Fruit fly (Drosophila melanogaster) whole organism, embryonic: ENCODE data around the gene RpS17.

ENCODE experiments used
- Aef1 ChIP-seq: fragments of 200-800 bp; sonication (Bioruptor generic); IDR thresholded peaks from 3 replicates; pipeline ENCODE4 v1.3.6; 2022; ENCODE audit warnings: missing biosample characterization, missing genetic modification characterization
- CG11247 ChIP-seq: fragments of 200-800 bp; sonication (Bioruptor generic); IDR thresholded peaks from 2 replicates; pipeline ENCODE4 v1.3.6; 2022; ENCODE audit warnings: missing biosample characterization, missing genetic modification characterization
- CG11695 ChIP-seq: fragments of 200-800 bp; sonication (Bioruptor generic); IDR thresholded peaks from 3 replicates; pipeline ENCODE4 v1.3.6; 2022; ENCODE audit warnings: missing biosample characterization, missing genetic modification characterization
- CG12299 ChIP-seq: fragments of 200-800 bp; sonication (Bioruptor generic); optimal IDR thresholded peaks from 2 replicates; lab custom pipeline; 2018; ENCODE audit warnings: missing biosample characterization, mild to moderate bottlenecking, missing genetic modification characterization
- CG1233 ChIP-seq: fragments of 200-800 bp; sonication (Bioruptor generic); optimal IDR thresholded peaks from 4 replicates; lab custom pipeline; 2018; ENCODE audit warnings: missing biosample characterization, mild to moderate bottlenecking, missing genetic modification characterization
- CG13894 ChIP-seq: fragments of 200-800 bp; sonication (Bioruptor generic); optimal IDR thresholded peaks from 3 replicates; lab custom pipeline; 2018; ENCODE audit warnings: missing biosample characterization, mild to moderate bottlenecking, missing genetic modification characterization, moderate library complexity
- CG14965 ChIP-seq: fragments of 200-800 bp; sonication (Bioruptor generic); optimal IDR thresholded peaks from 2 replicates; lab custom pipeline; 2016; ENCODE audit warnings: missing biosample characterization, missing genetic modification characterization, borderline replicate concordance
- CG1602 ChIP-seq: fragments of 200-800 bp; sonication (Bioruptor generic); optimal IDR thresholded peaks from 3 replicates; lab custom pipeline; 2016; ENCODE audit warnings: missing biosample characterization, missing genetic modification characterization
- CG16815 ChIP-seq: fragments of 200-800 bp; sonication (Bioruptor generic); optimal IDR thresholded peaks from 3 replicates; lab custom pipeline; 2017; ENCODE audit warnings: missing biosample characterization, mild to moderate bottlenecking, missing genetic modification characterization
- CG17912 ChIP-seq: fragments of 200-800 bp; sonication (Bioruptor generic); optimal IDR thresholded peaks from 2 replicates; lab custom pipeline; 2018; ENCODE audit warnings: missing biosample characterization, mild to moderate bottlenecking, missing genetic modification characterization
- CG31365 ChIP-seq: fragments of 200-800 bp; sonication (Bioruptor generic); optimal IDR thresholded peaks from 2 replicates; lab custom pipeline; 2018; ENCODE audit warnings: missing biosample characterization, mild to moderate bottlenecking, missing genetic modification characterization
- CG32532 ChIP-seq: fragments of 200-800 bp; sonication (Bioruptor generic); IDR thresholded peaks from 2 replicates; pipeline ENCODE4 v1.3.6; 2022; ENCODE audit warnings: missing biosample characterization, missing genetic modification characterization
- CG33557 ChIP-seq: fragments of 200-800 bp; sonication (Bioruptor generic); optimal IDR thresholded peaks from 2 replicates; lab custom pipeline; 2019; ENCODE audit warnings: missing biosample characterization, mild to moderate bottlenecking, missing genetic modification characterization, moderate library complexity
- CG3847 ChIP-seq: fragments of 200-800 bp; sonication (Bioruptor generic); IDR thresholded peaks from 2 replicates; pipeline ENCODE4 v1.3.6; 2022; ENCODE audit warnings: missing biosample characterization, missing genetic modification characterization
- CG6254 ChIP-seq: fragments of 200-800 bp; sonication (Bioruptor generic); optimal IDR thresholded peaks from 3 replicates; lab custom pipeline; 2017; ENCODE audit warnings: mild to moderate bottlenecking, missing biosample characterization, missing genetic modification reagents, missing genetic modification characterization
- CG6791 ChIP-seq: fragments of 200-800 bp; sonication (Bioruptor generic); IDR thresholded peaks from 3 replicates; pipeline ENCODE4 v1.3.6; 2022; ENCODE audit warnings: missing biosample characterization, missing genetic modification characterization; ENCODE audit not compliant: partially characterized antibody
- CG6854 ChIP-seq: fragments of 200-800 bp; sonication (Bioruptor generic); optimal IDR thresholded peaks from 3 replicates; lab custom pipeline; 2017; ENCODE audit warnings: missing biosample characterization, mild to moderate bottlenecking, missing genetic modification characterization
- Dek ChIP-seq: fragments of 200-800 bp; sonication (Bioruptor generic); optimal IDR thresholded peaks from 3 replicates; lab custom pipeline; 2019; ENCODE audit warnings: missing biosample characterization, mild to moderate bottlenecking, missing genetic modification characterization, moderate library complexity
- Dfd ChIP-seq, 2 experiments: fragments of >200 bp; optimal IDR thresholded peaks; 2 replicates each; lab custom pipeline; 2017; ENCODE audit warnings: missing biosample characterization in 2 of 2, missing genetic modification characterization in 2 of 2
- E2f1 ChIP-seq: fragments of 200-800 bp; sonication (Bioruptor generic); IDR thresholded peaks from 2 replicates; pipeline ENCODE4 v1.3.6; 2022; ENCODE audit warnings: missing biosample characterization, missing genetic modification characterization
- Gug ChIP-seq: fragments of 200-800 bp; sonication (Bioruptor generic); IDR thresholded peaks from 4 replicates; pipeline ENCODE4 v1.3.6; 2022; ENCODE audit warnings: missing biosample characterization, missing genetic modification characterization
- HLH4C ChIP-seq: fragments of 200-800 bp; sonication (Bioruptor generic); IDR thresholded peaks from 3 replicates; pipeline ENCODE4 v1.3.6; 2022; ENCODE audit warnings: missing biosample characterization, missing genetic modification characterization; ENCODE audit not compliant: partially characterized antibody
- Hr39 ChIP-seq: fragments of >200 bp; optimal IDR thresholded peaks from 2 replicates; lab custom pipeline; 2017
- Lhr ChIP-seq: fragments of 200-800 bp; sonication (Bioruptor generic); optimal IDR thresholded peaks from 3 replicates; lab custom pipeline; 2017; ENCODE audit warnings: mild to moderate bottlenecking, missing biosample characterization, missing genetic modification reagents, missing genetic modification characterization
- MTF-1 ChIP-seq: fragments of 200-800 bp; sonication (Bioruptor generic); optimal IDR thresholded peaks from 2 replicates; lab custom pipeline; 2018; ENCODE audit warnings: missing biosample characterization, mild to moderate bottlenecking, missing genetic modification characterization, borderline replicate concordance
- NC2β ChIP-seq: fragments of 200-800 bp; sonication (Bioruptor generic); optimal IDR thresholded peaks from 2 replicates; lab custom pipeline; 2016; ENCODE audit warnings: missing biosample characterization, missing genetic modification characterization
- PHDP ChIP-seq: fragments of 200-800 bp; sonication (Bioruptor generic); optimal IDR thresholded peaks from 3 replicates; lab custom pipeline; 2018; ENCODE audit warnings: missing biosample characterization, mild to moderate bottlenecking, missing genetic modification characterization, moderate library complexity
- Rfx ChIP-seq: fragments of 200-800 bp; sonication (Bioruptor generic); IDR thresholded peaks from 2 replicates; pipeline ENCODE4 v1.3.6; 2022; ENCODE audit warnings: missing biosample characterization, missing genetic modification characterization
- Sox100B ChIP-seq: fragments of 200-800 bp; sonication (Bioruptor generic); optimal IDR thresholded peaks from 3 replicates; lab custom pipeline; 2018; ENCODE audit warnings: missing biosample characterization, mild to moderate bottlenecking, missing genetic modification characterization
- Sox102F ChIP-seq: fragments of 200-800 bp; sonication (Bioruptor generic); optimal IDR thresholded peaks from 2 replicates; lab custom pipeline; 2018; ENCODE audit warnings: missing biosample characterization, mild to moderate bottlenecking, missing genetic modification characterization, moderate library complexity
- ase ChIP-seq: fragments of 200-800 bp; sonication (Bioruptor generic); IDR thresholded peaks from 3 replicates; pipeline ENCODE4 v1.3.6; 2022; ENCODE audit warnings: missing biosample characterization, missing genetic modification characterization
- bigmax ChIP-seq: fragments of 200-800 bp; sonication (Bioruptor generic); optimal IDR thresholded peaks from 2 replicates; lab custom pipeline; 2018; ENCODE audit warnings: missing biosample characterization, mild to moderate bottlenecking, missing genetic modification characterization
- chn ChIP-seq: fragments of 200-800 bp; sonication (Bioruptor generic); optimal IDR thresholded peaks from 2 replicates; lab custom pipeline; 2016; ENCODE audit warnings: missing biosample characterization, missing genetic modification characterization
- ci ChIP-seq: fragments of 200-800 bp; sonication (Bioruptor generic); IDR thresholded peaks from 3 replicates; pipeline ENCODE4 v1.3.6; 2022; ENCODE audit warnings: missing biosample characterization, missing genetic modification characterization
- corto ChIP-seq: fragments of 200-800 bp; sonication (Bioruptor generic); optimal IDR thresholded peaks from 2 replicates; lab custom pipeline; 2016; ENCODE audit warnings: missing biosample characterization, mild to moderate bottlenecking, missing genetic modification characterization, moderate library complexity
- gcm2 ChIP-seq: fragments of 200-800 bp; sonication (Bioruptor generic); optimal IDR thresholded peaks from 2 replicates; lab custom pipeline; 2016; ENCODE audit warnings: missing biosample characterization, missing genetic modification characterization
- gro ChIP-seq: fragments of 200-800 bp; sonication (Bioruptor generic); optimal IDR thresholded peaks from 2 replicates; lab custom pipeline; 2016; ENCODE audit warnings: missing biosample characterization, missing genetic modification characterization
- h ChIP-seq: fragments of >200 bp; optimal IDR thresholded peaks from 2 replicates; lab custom pipeline; 2017
- hb ChIP-seq: fragments of 200-800 bp; sonication (Bioruptor generic); IDR thresholded peaks from 3 replicates; pipeline ENCODE4 v1.3.6; 2022; ENCODE audit warnings: missing biosample characterization, missing genetic modification characterization; ENCODE audit not compliant: partially characterized antibody
- lov ChIP-seq, 2 experiments: fragments of 200-800 bp in 1 of 2; fragments of >200 bp in 1 of 2; sonication (Bioruptor generic) in 1 of 2; IDR thresholded peaks in 1 of 2; optimal IDR thresholded peaks in 1 of 2; 2 replicates in 1 of 2; 3 replicates in 1 of 2; pipeline versions ENCODE4 v1.3.6 to Lab custom; 2017 to 2022; ENCODE audit warnings: missing biosample characterization in 1 of 2, missing genetic modification characterization in 1 of 2
- prd ChIP-seq, 3 experiments: fragments of >200 bp in 2 of 3; fragments of 200-800 bp in 1 of 3; sonication (Bioruptor generic) in 1 of 3; optimal IDR thresholded peaks in 2 of 3; IDR thresholded peaks in 1 of 3; 2 replicates in 2 of 3; 3 replicates in 1 of 3; pipeline versions ENCODE4 v1.3.6 to Lab custom; 2017 to 2022; ENCODE audit warnings: missing biosample characterization in 1 of 3, missing genetic modification characterization in 1 of 3
- psq ChIP-seq: fragments of 200-800 bp; sonication (Bioruptor generic); optimal IDR thresholded peaks from 2 replicates; lab custom pipeline; 2017; ENCODE audit warnings: missing biosample characterization, missing genetic modification characterization
- sim ChIP-seq: fragments of 200-800 bp; sonication (Bioruptor generic); IDR thresholded peaks from 2 replicates; pipeline ENCODE4 v1.3.6; 2022; ENCODE audit warnings: missing biosample characterization, missing genetic modification characterization
- sna ChIP-seq: fragments of 200-800 bp; sonication (Bioruptor generic); IDR thresholded peaks from 2 replicates; pipeline ENCODE4 v1.3.6; 2022; ENCODE audit warnings: missing biosample characterization, missing genetic modification characterization; ENCODE audit not compliant: partially characterized antibody
- wdn ChIP-seq: fragments of 200-800 bp; sonication (Bioruptor generic); IDR thresholded peaks from 2 replicates; pipeline ENCODE4 v1.3.6; 2022; ENCODE audit warnings: missing biosample characterization, missing genetic modification characterization
- z ChIP-seq: fragments of 200-800 bp; sonication (Bioruptor generic); IDR thresholded peaks from 3 replicates; pipeline ENCODE4 v1.3.6; 2022; ENCODE audit warnings: missing biosample characterization, missing genetic modification characterization
- zen2 ChIP-seq: fragments of 200-800 bp; sonication (Bioruptor generic); IDR thresholded peaks from 3 replicates; pipeline ENCODE4 v1.3.6; 2022; ENCODE audit warnings: missing biosample characterization, missing genetic modification characterization; ENCODE audit not compliant: partially characterized antibody
- zfh1 ChIP-seq: fragments of 200-800 bp; sonication (Bioruptor generic); IDR thresholded peaks from 3 replicates; pipeline ENCODE4 v1.3.6; 2022; ENCODE audit warnings: missing biosample characterization, missing genetic modification characterization
- zfh2 ChIP-seq: fragments of 200-800 bp; sonication (Bioruptor generic); optimal IDR thresholded peaks from 2 replicates; lab custom pipeline; 2016; ENCODE audit warnings: missing biosample characterization, missing genetic modification characterization

The RpS17 gene

dm6 chr3L:9462247-9462769 is 32.7 kb upstream of the RpS17 start (continued):
- TF ChIP-seq chn (GFP tag; lab: Kevin White, UChicago) (peak; percentile 69), CG33557 (GFP tag; lab: Kevin White, UChicago) (peak; percentile 92), MTF-1 (GFP tag; lab: Kevin White, UChicago) (peak; percentile 82), bigmax (GFP tag; lab: Kevin White, UChicago) (no peak), CG3847 (GFP tag; lab: Robert Waterston, UW) (peak; percentile 58; the same call in 1 of the 2 replicates), NC2β (GFP tag; lab: Kevin White, UChicago) (peak; percentile 67), sim (GFP tag; lab: Robert Waterston, UW) (0 out of 2 replicates have a peak, but pooled peaks have one; percentile 34), Hr39 (lab: Kevin White, UChicago) (no peak), prd (optimal IDR thresholded peaks at IDR 0.05; lab: Kevin White, UChicago) (no peak), prd (GFP tag; IDR thresholded peaks at IDR 0.05; lab: Robert Waterston, UW) (peak; percentile 79), Dek (tag; lab: Kevin White, UChicago) (peak; percentile 89), CG6854 (peak; percentile 92), CG17912 (GFP tag; lab: Kevin White, UChicago) (no peak), corto (GFP tag; lab: Kevin White, UChicago) (peak; percentile 56), PHDP (tag; lab: Kevin White, UChicago) (peak; percentile 95), zen2 (GFP tag; lab: Robert Waterston, UW) (no peak), CG14965 (peak; percentile 47), psq (peak; percentile 44), zfh1 (GFP tag; lab: Robert Waterston, UW) (peak; percentile 78), ci (peak; percentile 75), CG6254 (GFP tag; lab: Kevin White, UChicago) (peak; percentile 88), CG11247 (no peak), Rfx (GFP tag; lab: Robert Waterston, UW) (peak; percentile 82), CG12299 (peak; percentile 92), gcm2 (GFP tag; lab: Kevin White, UChicago) (peak; percentile 47), CG11695 (peak; percentile 84), gro (GFP tag; lab: Kevin White, UChicago) (peak; percentile 76), CG31365 (tag; lab: Kevin White, UChicago) (peak; percentile 54), zfh2 (GFP tag; lab: Kevin White, UChicago) (peak; percentile 58), CG6791 (peak; percentile 38; the same call in 1 of the 3 replicates), Gug (GFP tag; lab: Robert Waterston, UW) (no peak), Dfd (GFP tag; optimal IDR thresholded peaks at IDR 0.05; lab: Kevin White, UChicago) (no peak), HLH4C (GFP tag; lab: Robert Waterston, UW) (no peak), CG13894 (peak; percentile 84), h (no peak), CG1602 (peak; percentile 75), sna (GFP tag; lab: Robert Waterston, UW) (peak; percentile 58; the same call in 1 of the 2 replicates), CG32532 (peak; percentile 73; the same call in 1 of the 2 replicates), CG1233 (GFP tag; lab: Kevin White, UChicago) (peak; percentile 77), Sox102F (GFP tag; lab: Kevin White, UChicago) (peak; percentile 88), Lhr (GFP tag; lab: Kevin White, UChicago) (peak; percentile 75), E2f1 (GFP tag; lab: Robert Waterston, UW) (peak; percentile 77), z (no peak; the same call in 2 of the 3 replicates), Sox100B (GFP tag; lab: Kevin White, UChicago) (peak; percentile 94), ase (GFP tag; lab: Robert Waterston, UW) (no peak), lov (optimal IDR thresholded peaks at IDR 0.05; lab: Kevin White, UChicago) (no peak), lov (GFP tag; IDR thresholded peaks at IDR 0.05; lab: Robert Waterston, UW) (peak; percentile 47; the same call in 2 of the 3 replicates), hb (GFP tag; lab: Robert Waterston, UW) (no peak), Aef1 (GFP tag; lab: Robert Waterston, UW) (no peak; the same call in 1 of the 3 replicates), CG16815 (peak; percentile 70), wdn (GFP tag; lab: Robert Waterston, UW) (peak; percentile 50)
